Fruit fly (Drosophila melanogaster): ENCODE results near the gene CG15036.
A peak's percentile ranks its signal among the peaks of the same experiment; 100 is the strongest.

Gene CG15036

dm6 chrX:7451909-7452308 is 27.3 kb upstream of the CG15036 start, which contains the start of gene CG11368:
Gene CG11368 (plus strand): TSS chrX:7452209.
- no peak for TF ChIP-seq CG4707 (GFP tag; optimal IDR thresholded peaks at IDR 0.05)
- TF ChIP-seq lmd (GFP tag; IDR thresholded peaks at IDR 0.05), result no peak
- no peak for TF ChIP-seq Vsx1 (GFP tag; optimal IDR thresholded peaks at IDR 0.05)
- TF ChIP-seq usp (GFP tag; optimal IDR thresholded peaks at IDR 0.05), result no peak
- TF ChIP-seq twi (tag; optimal IDR thresholded peaks at IDR 0.05), result no peak
- TF ChIP-seq CG6813 (GFP tag; optimal IDR thresholded peaks at IDR 0.05), result no peak
- no peak for TF ChIP-seq Trl (optimal IDR thresholded peaks at IDR 0.05)
- TF ChIP-seq Trl (GFP tag; optimal IDR thresholded peaks at IDR 0.05), result no peak
- no peak for TF ChIP-seq lbe (GFP tag; optimal IDR thresholded peaks at IDR 0.05)
- TF ChIP-seq CG12769 (tag; optimal IDR thresholded peaks at IDR 0.05), result no peak
- no peak for TF ChIP-seq CG30403 (GFP tag; optimal IDR thresholded peaks at IDR 0.05)
- no peak for TF ChIP-seq da (GFP tag; optimal IDR thresholded peaks at IDR 0.05)
- no peak for TF ChIP-seq CG13296 (GFP tag; optimal IDR thresholded peaks at IDR 0.05)
- no peak for TF ChIP-seq CG13775 (GFP tag; optimal IDR thresholded peaks at IDR 0.05)
- TF ChIP-seq crol (GFP tag; IDR thresholded peaks at IDR 0.05), result no peak

dm6 chrX:7445023-7445422 is 20.4 kb upstream of the CG15036 start:
- TF ChIP-seq maf-S (GFP tag; optimal IDR thresholded peaks at IDR 0.05), result no peak
- TF ChIP-seq Nf-YB (GFP tag; optimal IDR thresholded peaks at IDR 0.05), result peak; percentile 48
- TF ChIP-seq MTF-1 (GFP tag; optimal IDR thresholded peaks at IDR 0.05; ENCODE audit: borderline replicate concordance), result no peak
- TF ChIP-seq CG17328 (GFP tag; IDR thresholded peaks at IDR 0.05), result no peak
- peak; percentile 13; the same call in 1 of the 2 replicates for TF ChIP-seq amos (GFP tag; IDR thresholded peaks at IDR 0.05; ENCODE audit: partially characterized antibody)
- no peak for TF ChIP-seq CG11247 (GFP tag; IDR thresholded peaks at IDR 0.05)
- no peak for TF ChIP-seq CG4424 (GFP tag; optimal IDR thresholded peaks at IDR 0.05)
- TF ChIP-seq slp2 (GFP tag; optimal IDR thresholded peaks at IDR 0.05), result no peak
- no peak for TF ChIP-seq CG8089 (GFP tag; optimal IDR thresholded peaks at IDR 0.05)
- TF ChIP-seq CG32772 (GFP tag; IDR thresholded peaks at IDR 0.05), result no peak
- TF ChIP-seq z (GFP tag; IDR thresholded peaks at IDR 0.05), result peak; percentile 99
- no peak for TF ChIP-seq Rx (GFP tag; IDR thresholded peaks at IDR 0.05)
- TF ChIP-seq Bgb (GFP tag; IDR thresholded peaks at IDR 0.05; ENCODE audit: partially characterized antibody), result peak; percentile 37; the same call in 1 of the 2 replicates
- peak; percentile 24 for TF ChIP-seq Deaf1 (tag; optimal IDR thresholded peaks at IDR 0.05)
- no peak for TF ChIP-seq dan (GFP tag; IDR thresholded peaks at IDR 0.05)
- TF ChIP-seq CG5953 (GFP tag; IDR thresholded peaks at IDR 0.05), result no peak
- no peak for TF ChIP-seq CG1233 (GFP tag; optimal IDR thresholded peaks at IDR 0.05)
- TF ChIP-seq nom (GFP tag; optimal IDR thresholded peaks at IDR 0.05), result no peak
- TF ChIP-seq tap (tag; optimal IDR thresholded peaks at IDR 0.05), result no peak
- TF ChIP-seq sim (GFP tag; IDR thresholded peaks at IDR 0.05), result no peak
- TF ChIP-seq bbx (GFP tag; IDR thresholded peaks at IDR 0.05; ENCODE audit: partially characterized antibody), result peak; percentile 64
- no peak for TF ChIP-seq hb (GFP tag; IDR thresholded peaks at IDR 0.05; ENCODE audit: partially characterized antibody)
- TF ChIP-seq chif (GFP tag; optimal IDR thresholded peaks at IDR 0.05), result no peak
- peak; percentile 42; the same call in 1 of the 3 replicates for TF ChIP-seq zen2 (GFP tag; IDR thresholded peaks at IDR 0.05; ENCODE audit: partially characterized antibody)
- TF ChIP-seq Elba2 (GFP tag; optimal IDR thresholded peaks at IDR 0.05), result no peak
- TF ChIP-seq CG5180 (GFP tag; optimal IDR thresholded peaks at IDR 0.05), result no peak
- TF ChIP-seq CG11504 (tag; optimal IDR thresholded peaks at IDR 0.05), result no peak
- no peak for TF ChIP-seq zf30C (GFP tag; optimal IDR thresholded peaks at IDR 0.05)
- no peak for TF ChIP-seq grn (GFP tag; optimal IDR thresholded peaks at IDR 0.05)
- peak; percentile 16 to 49 for TF ChIP-seq Trl (optimal IDR thresholded peaks at IDR 0.05)
- no peak for TF ChIP-seq Trl (GFP tag; optimal IDR thresholded peaks at IDR 0.05)
